Fruit fly (Drosophila melanogaster) whole organism, embryonic: ENCODE measurements around the gene CG45066.

Experiments
- Antp ChIP-seq: fragments of 200-800 bp; sonication (Bioruptor generic); optimal IDR thresholded peaks from 3 replicates; lab custom pipeline; 2016; ENCODE audit warnings: missing biosample characterization, missing genetic modification characterization
- Atf6 ChIP-seq: fragments of 200-800 bp; sonication (Bioruptor generic); IDR thresholded peaks from 2 replicates; pipeline ENCODE4 v1.3.6; 2022; ENCODE audit warnings: missing biosample characterization, missing genetic modification characterization
- Bgb ChIP-seq: fragments of 200-800 bp; sonication (Bioruptor generic); IDR thresholded peaks from 2 replicates; pipeline ENCODE4 v1.3.6; 2022; ENCODE audit warnings: missing biosample characterization, missing genetic modification characterization; ENCODE audit not compliant: partially characterized antibody
- CG1024 ChIP-seq: fragments of 200-800 bp; sonication (Bioruptor generic); IDR thresholded peaks from 2 replicates; pipeline ENCODE4 v1.3.6; 2022; ENCODE audit warnings: missing biosample characterization, missing genetic modification characterization
- CG10959 ChIP-seq: fragments of 200-800 bp; sonication (Bioruptor generic); IDR thresholded peaks from 2 replicates; pipeline ENCODE4 v1.3.6; 2022; ENCODE audit warnings: missing biosample characterization, missing genetic modification characterization
- CG12391 ChIP-seq: fragments of 200-800 bp; sonication (Bioruptor generic); optimal IDR thresholded peaks from 3 replicates; lab custom pipeline; 2018; ENCODE audit warnings: missing biosample characterization, mild to moderate bottlenecking, missing genetic modification characterization, moderate library complexity
- CG13424 ChIP-seq: fragments of 200-800 bp; sonication (Bioruptor generic); optimal IDR thresholded peaks from 2 replicates; lab custom pipeline; 2019; ENCODE audit warnings: missing biosample characterization, mild to moderate bottlenecking, missing genetic modification characterization, moderate library complexity
- CG14860 ChIP-seq: fragments of 200-800 bp; sonication (Bioruptor generic); IDR thresholded peaks from 3 replicates; pipeline ENCODE4 v1.3.6; 2022; ENCODE audit warnings: missing biosample characterization, missing genetic modification characterization; ENCODE audit not compliant: partially characterized antibody
- CG1529 ChIP-seq: fragments of 200-800 bp; sonication (Bioruptor generic); optimal IDR thresholded peaks from 3 replicates; lab custom pipeline; 2018; ENCODE audit warnings: missing biosample characterization, missing genetic modification characterization
- CG16813 ChIP-seq: fragments of 200-800 bp; sonication (Bioruptor generic); IDR thresholded peaks from 3 replicates; pipeline ENCODE4 v1.3.6; 2022; ENCODE audit warnings: missing biosample characterization, missing genetic modification characterization; ENCODE audit not compliant: partially characterized antibody
- CG17361 ChIP-seq: fragments of 200-800 bp; sonication (Bioruptor generic); IDR thresholded peaks from 3 replicates; pipeline ENCODE4 v1.3.6; 2022; ENCODE audit warnings: missing biosample characterization, missing genetic modification characterization
- CG2875 ChIP-seq: fragments of 200-800 bp; sonication (Bioruptor generic); optimal IDR thresholded peaks from 2 replicates; lab custom pipeline; 2017; ENCODE audit warnings: missing biosample characterization, mild to moderate bottlenecking, missing genetic modification characterization, missing genetic modification reagents
- CG33213 ChIP-seq: fragments of 200-800 bp; sonication (Bioruptor generic); optimal IDR thresholded peaks from 3 replicates; lab custom pipeline; 2016; ENCODE audit warnings: missing biosample characterization, missing genetic modification characterization
- CG4854 ChIP-seq: fragments of 200-800 bp; sonication (Bioruptor generic); optimal IDR thresholded peaks from 2 replicates; lab custom pipeline; 2016; ENCODE audit warnings: missing biosample characterization, missing genetic modification characterization, inconsistent platforms
- CG5245 ChIP-seq: fragments of 200-800 bp; sonication (Bioruptor generic); optimal IDR thresholded peaks from 3 replicates; lab custom pipeline; 2016; ENCODE audit warnings: missing biosample characterization, missing genetic modification characterization
- CG6272 ChIP-seq: fragments of 200-800 bp; sonication (Bioruptor generic); IDR thresholded peaks from 2 replicates; pipeline ENCODE4 v1.3.6; 2022; ENCODE audit warnings: missing biosample characterization, missing genetic modification characterization
- CG7556 ChIP-seq: fragments of 200-800 bp; sonication (Bioruptor generic); optimal IDR thresholded peaks from 2 replicates; lab custom pipeline; 2017; ENCODE audit warnings: missing biosample characterization, mild to moderate bottlenecking, missing genetic modification characterization
- CG9797 ChIP-seq: fragments of 200-800 bp; sonication (Bioruptor generic); optimal IDR thresholded peaks from 3 replicates; lab custom pipeline; 2018; ENCODE audit warnings: missing biosample characterization, mild to moderate bottlenecking, missing genetic modification characterization
- CG9817 ChIP-seq: fragments of 200-800 bp; sonication (Bioruptor generic); optimal IDR thresholded peaks from 2 replicates; lab custom pipeline; 2018; ENCODE audit warnings: missing biosample characterization, mild to moderate bottlenecking, missing genetic modification characterization, moderate library complexity
- CrebB ChIP-seq: fragments of 200-800 bp; sonication (Bioruptor generic); optimal IDR thresholded peaks from 3 replicates; lab custom pipeline; 2018; ENCODE audit warnings: missing biosample characterization, mild to moderate bottlenecking, missing genetic modification characterization
- Dll ChIP-seq: fragments of 200-800 bp; sonication (Bioruptor generic); IDR thresholded peaks from 4 replicates; pipeline ENCODE4 v1.3.6; 2022; ENCODE audit warnings: missing biosample characterization, missing genetic modification characterization; ENCODE audit not compliant: partially characterized antibody
- ERR ChIP-seq: fragments of 200-800 bp; sonication (Bioruptor generic); optimal IDR thresholded peaks from 2 replicates; lab custom pipeline; 2016; ENCODE audit warnings: missing biosample characterization, missing genetic modification characterization
- Fer2 ChIP-seq: fragments of 200-800 bp; sonication (Bioruptor generic); optimal IDR thresholded peaks from 2 replicates; lab custom pipeline; 2018; ENCODE audit warnings: missing biosample characterization, mild to moderate bottlenecking, missing genetic modification characterization, moderate library complexity
- Fer3 ChIP-seq: fragments of 200-800 bp; sonication (Bioruptor generic); optimal IDR thresholded peaks from 2 replicates; lab custom pipeline; 2018; ENCODE audit warnings: missing biosample characterization, mild to moderate bottlenecking, missing genetic modification characterization, moderate library complexity
- Hr3 ChIP-seq: fragments of 200-800 bp; sonication (Bioruptor generic); optimal IDR thresholded peaks from 3 replicates; lab custom pipeline; 2016; ENCODE audit warnings: missing biosample characterization, missing genetic modification characterization
- NFAT ChIP-seq: fragments of 200-800 bp; sonication (Bioruptor generic); IDR thresholded peaks from 2 replicates; pipeline ENCODE4 v1.3.6; 2022; ENCODE audit warnings: missing biosample characterization, missing genetic modification characterization
- Neu2 ChIP-seq: fragments of 200-800 bp; sonication (Bioruptor generic); optimal IDR thresholded peaks from 3 replicates; lab custom pipeline; 2016; ENCODE audit warnings: missing biosample characterization, missing genetic modification characterization, borderline replicate concordance
- NfI ChIP-seq: fragments of 200-800 bp; sonication (Bioruptor generic); optimal IDR thresholded peaks from 3 replicates; lab custom pipeline; 2018; ENCODE audit warnings: missing biosample characterization, mild to moderate bottlenecking, missing genetic modification characterization, moderate library complexity
- PHDP ChIP-seq: fragments of 200-800 bp; sonication (Bioruptor generic); optimal IDR thresholded peaks from 3 replicates; lab custom pipeline; 2018; ENCODE audit warnings: missing biosample characterization, mild to moderate bottlenecking, missing genetic modification characterization, moderate library complexity
- Pdp1 ChIP-seq, 2 experiments: fragments of 200-800 bp; sonication (Bioruptor generic); optimal IDR thresholded peaks; 3 replicates each; lab custom pipeline; 2016; ENCODE audit warnings: missing biosample characterization in 2 of 2, missing genetic modification characterization in 2 of 2, mild to moderate bottlenecking in 1 of 2, moderate library complexity in 1 of 2
- Ptx1 ChIP-seq: fragments of 200-800 bp; sonication (Bioruptor generic); IDR thresholded peaks from 2 replicates; pipeline ENCODE4 v1.3.6; 2022; ENCODE audit warnings: missing biosample characterization, missing genetic modification characterization
- Stat92E ChIP-seq, 3 experiments: fragments of >200 bp in 2 of 3; fragments of 200-800 bp in 1 of 3; sonication (Bioruptor generic) in 1 of 3; optimal IDR thresholded peaks; 2 replicates each; lab custom pipeline; 2017 to 2019; ENCODE audit warnings: missing biosample characterization in 3 of 3, missing genetic modification characterization in 3 of 3, mild to moderate bottlenecking in 1 of 3, moderate library complexity in 1 of 3
- al ChIP-seq: fragments of 200-800 bp; sonication (Bioruptor generic); IDR thresholded peaks from 2 replicates; pipeline ENCODE4 v1.3.6; 2022; ENCODE audit warnings: missing biosample characterization, missing genetic modification characterization
- bcd ChIP-seq: fragments of 200-800 bp; sonication (Bioruptor generic); optimal IDR thresholded peaks from 2 replicates; lab custom pipeline; 2017; ENCODE audit warnings: missing biosample characterization, mild to moderate bottlenecking, missing genetic modification characterization
- ci ChIP-seq: fragments of 200-800 bp; sonication (Bioruptor generic); IDR thresholded peaks from 3 replicates; pipeline ENCODE4 v1.3.6; 2022; ENCODE audit warnings: missing biosample characterization, missing genetic modification characterization
- corto ChIP-seq: fragments of 200-800 bp; sonication (Bioruptor generic); optimal IDR thresholded peaks from 2 replicates; lab custom pipeline; 2016; ENCODE audit warnings: missing biosample characterization, mild to moderate bottlenecking, missing genetic modification characterization, moderate library complexity
- cwo ChIP-seq: fragments of 200-800 bp; sonication (Bioruptor generic); optimal IDR thresholded peaks from 3 replicates; lab custom pipeline; 2017; ENCODE audit warnings: missing biosample characterization, missing genetic modification characterization, mild to moderate bottlenecking, moderate library complexity, missing genetic modification reagents
- gt ChIP-seq: fragments of 200-800 bp; sonication (Bioruptor generic); IDR thresholded peaks from 2 replicates; pipeline ENCODE4 v1.3.6; 2022; ENCODE audit warnings: missing biosample characterization, missing genetic modification characterization
- ham ChIP-seq: fragments of 200-800 bp; sonication (Bioruptor generic); IDR thresholded peaks from 2 replicates; pipeline ENCODE4 v1.3.6; 2022; ENCODE audit warnings: missing biosample characterization, missing genetic modification characterization
- klu ChIP-seq: fragments of 200-800 bp; sonication (Bioruptor generic); IDR thresholded peaks from 2 replicates; pipeline ENCODE4 v1.3.6; 2022; ENCODE audit warnings: missing biosample characterization, missing genetic modification characterization
- nerfin-1 ChIP-seq: fragments of 200-800 bp; sonication (Bioruptor generic); optimal IDR thresholded peaks from 3 replicates; lab custom pipeline; 2019; ENCODE audit warnings: missing biosample characterization, mild to moderate bottlenecking, missing genetic modification characterization, moderate library complexity
- nmo ChIP-seq: fragments of 200-800 bp; sonication (Bioruptor generic); optimal IDR thresholded peaks from 2 replicates; lab custom pipeline; 2018; ENCODE audit warnings: missing biosample characterization, mild to moderate bottlenecking, missing genetic modification characterization, moderate library complexity
- phol ChIP-seq: fragments of 200-800 bp; sonication (Bioruptor generic); optimal IDR thresholded peaks from 3 replicates; lab custom pipeline; 2018; ENCODE audit warnings: missing biosample characterization, mild to moderate bottlenecking, missing genetic modification characterization, moderate library complexity
- row ChIP-seq: fragments of 200-800 bp; sonication (Bioruptor generic); IDR thresholded peaks from 3 replicates; pipeline ENCODE4 v1.3.6; 2022; ENCODE audit warnings: missing biosample characterization, missing genetic modification characterization
- sna ChIP-seq: fragments of 200-800 bp; sonication (Bioruptor generic); IDR thresholded peaks from 2 replicates; pipeline ENCODE4 v1.3.6; 2022; ENCODE audit warnings: missing biosample characterization, missing genetic modification characterization; ENCODE audit not compliant: partially characterized antibody
- sob ChIP-seq: fragments of 200-800 bp; sonication (Bioruptor generic); IDR thresholded peaks from 2 replicates; pipeline ENCODE4 v1.3.6; 2022; ENCODE audit warnings: missing biosample characterization, missing genetic modification characterization
- tap ChIP-seq: fragments of 200-800 bp; optimal IDR thresholded peaks from 3 replicates; lab custom pipeline; 2019; ENCODE audit warnings: missing biosample characterization, mild to moderate bottlenecking, missing genetic modification characterization, moderate library complexity
- twi ChIP-seq: fragments of 200-800 bp; optimal IDR thresholded peaks from 2 replicates; lab custom pipeline; 2019; ENCODE audit warnings: missing biosample characterization, mild to moderate bottlenecking, missing genetic modification characterization, moderate library complexity
- vnd ChIP-seq: fragments of 200-800 bp; sonication (Bioruptor generic); IDR thresholded peaks from 3 replicates; pipeline ENCODE4 v1.3.6; 2022; ENCODE audit warnings: missing biosample characterization, missing genetic modification characterization; ENCODE audit not compliant: partially characterized antibody

CG45066 gene

dm6 chr3L:3096073-3096725 lies 14.8 kb downstream of the CG45066 start (continued):
- TF ChIP-seq nerfin-1 (tag; lab: Kevin White, UChicago) (no peak), Antp (GFP tag; lab: Kevin White, UChicago) (no peak), row (GFP tag; lab: Robert Waterston, UW) (peak; percentile 65; the same call in 2 of the 3 replicates), CrebB (no peak), cwo (GFP tag; lab: Kevin White, UChicago) (peak; percentile 43), Pdp1 (GFP tag; optimal IDR thresholded peaks at IDR 0.05; lab: Kevin White, UChicago) (no peak), CG33213 (GFP tag; lab: Kevin White, UChicago) (no peak), sob (GFP tag; lab: Robert Waterston, UW) (no peak), klu (no peak), ham (GFP tag; lab: Robert Waterston, UW) (no peak), Neu2 (no peak), CG16813 (GFP tag; lab: Robert Waterston, UW) (peak; percentile 89), ci (peak; percentile 45; the same call in 1 of the 3 replicates), ERR (GFP tag; lab: Kevin White, UChicago) (no peak), Stat92E (GFP tag; optimal IDR thresholded peaks at IDR 0.05; lab: Kevin White, UChicago) (peak in 1 of 3 experiments; percentile 12), CG10959 (GFP tag; lab: Robert Waterston, UW) (peak; percentile 87), NfI (GFP tag; lab: Kevin White, UChicago) (peak; percentile 5), tap (tag; lab: Kevin White, UChicago) (peak; percentile 14), CG4854 (GFP tag; lab: Kevin White, UChicago) (no peak), NFAT (GFP tag; lab: Robert Waterston, UW) (peak; percentile 40; the same call in 1 of the 2 replicates), Hr3 (GFP tag; lab: Kevin White, UChicago) (no peak), CG9817 (tag; lab: Kevin White, UChicago) (peak; percentile 22), al (GFP tag; lab: Robert Waterston, UW) (no peak), CG7556 (GFP tag; lab: Kevin White, UChicago) (peak; percentile 24), CG2875 (no peak), corto (GFP tag; lab: Kevin White, UChicago) (peak; percentile 15), CG17361 (GFP tag; lab: Robert Waterston, UW) (no peak; the same call in 2 of the 3 replicates), bcd (GFP tag; lab: Kevin White, UChicago) (no peak), Atf6 (GFP tag; lab: Robert Waterston, UW) (no peak), CG14860 (GFP tag; lab: Robert Waterston, UW) (peak; percentile 87), Fer3 (tag; lab: Kevin White, UChicago) (peak; percentile 41), Bgb (GFP tag; lab: Robert Waterston, UW) (peak; percentile 83), nmo (GFP tag; lab: Kevin White, UChicago) (no peak), CG5245 (GFP tag; lab: Kevin White, UChicago) (no peak), vnd (GFP tag; lab: Robert Waterston, UW) (peak; percentile 76), gt (GFP tag; lab: Robert Waterston, UW) (no peak), Dll (GFP tag; lab: Robert Waterston, UW) (peak; percentile 60), CG6272 (GFP tag; lab: Robert Waterston, UW) (no peak), twi (tag; lab: Kevin White, UChicago) (no peak), Fer2 (tag; lab: Kevin White, UChicago) (peak; percentile 34), sna (peak; percentile 72), Ptx1 (GFP tag; lab: Robert Waterston, UW) (0 out of 2 replicates have a peak, but pooled peaks have one; percentile 17), CG1529 (GFP tag; lab: Kevin White, UChicago) (no peak), phol (tag; lab: Kevin White, UChicago) (no peak), CG1024 (no peak), CG13424 (tag; lab: Kevin White, UChicago) (peak; percentile 36), PHDP (tag; lab: Kevin White, UChicago) (peak; percentile 20), CG12391 (tag; lab: Kevin White, UChicago) (peak; percentile 53), CG9797 (GFP tag; lab: Kevin White, UChicago) (no peak)
